Worm (Caenorhabditis elegans) whole organism, L4 larva: ENCODE results near the gene T26H5.4.

Experiments
- F49E8.2 ChIP-seq: sonication (generic microtip); optimal IDR thresholded peaks from 2 replicates; lab custom pipeline; 2016; ENCODE audit warnings: missing compliant biosample characterization, mild to moderate bottlenecking, missing genetic modification characterization, borderline replicate concordance
- ama-1 ChIP-seq: fragments of 150-350 bp; optimal IDR thresholded peaks from 2 replicates; lab custom pipeline; 2014; ENCODE audit warnings: inconsistent platforms, mixed read lengths
- ceh-20 ChIP-seq: fragments of 200-800 bp; sonication (Bioruptor generic); IDR thresholded peaks from 2 replicates; pipeline ENCODE4 v1.3.6; 2022; ENCODE audit warnings: missing genetic modification reagents, missing genetic modification characterization, missing compliant biosample characterization
- ceh-28 ChIP-seq: fragments of 150-350 bp; optimal IDR thresholded peaks from 2 replicates; lab custom pipeline; 2014; ENCODE audit warnings: missing biosample characterization, missing genetic modification reagents, missing genetic modification characterization
- ceh-32 ChIP-seq: sonication (generic microtip); optimal IDR thresholded peaks from 2 replicates; lab custom pipeline; 2016; ENCODE audit warnings: mild to moderate bottlenecking, missing genetic modification characterization, missing compliant biosample characterization; ENCODE audit not compliant: poor library complexity
- ceh-82 ChIP-seq: sonication (generic microtip); optimal IDR thresholded peaks from 2 replicates; lab custom pipeline; 2017; ENCODE audit warnings: missing biosample characterization, missing genetic modification characterization
- dpl-1 ChIP-seq: fragments of 150-350 bp; optimal IDR thresholded peaks from 2 replicates; lab custom pipeline; 2014; ENCODE audit warnings: missing biosample characterization, missing genetic modification reagents, missing genetic modification characterization
- egl-27 ChIP-seq: sonication (generic microtip); optimal IDR thresholded peaks from 3 replicates; lab custom pipeline; 2017; ENCODE audit warnings: missing biosample characterization, missing genetic modification reagents, missing genetic modification characterization
- fkh-10 ChIP-seq: fragments of 150-350 bp; optimal IDR thresholded peaks from 2 replicates; lab custom pipeline; 2014; ENCODE audit warnings: missing biosample characterization, missing genetic modification reagents, missing genetic modification characterization
- lin-15B ChIP-seq: fragments of 150-350 bp; sonication (generic microtip); optimal IDR thresholded peaks from 3 replicates; lab custom pipeline; 2014; ENCODE audit warnings: missing biosample characterization, missing genetic modification characterization
- nhr-41 ChIP-seq: fragments of 200-800 bp; sonication (Bioruptor generic); IDR thresholded peaks from 2 replicates; pipeline ENCODE4 v1.3.6; 2022; ENCODE audit warnings: missing genetic modification reagents, missing genetic modification characterization, missing compliant biosample characterization
- php-3 ChIP-seq: fragments of 200-800 bp; sonication (Bioruptor generic); IDR thresholded peaks from 2 replicates; pipeline ENCODE4 v1.3.6; 2022; ENCODE audit warnings: missing genetic modification reagents, missing genetic modification characterization, missing compliant biosample characterization
- pqm-1 ChIP-seq: sonication (generic microtip); optimal IDR thresholded peaks from 2 replicates; lab custom pipeline; 2017; ENCODE audit warnings: missing biosample characterization, missing genetic modification characterization
- unc-39 ChIP-seq: sonication (generic microtip); optimal IDR thresholded peaks from 2 replicates; lab custom pipeline; 2017; ENCODE audit warnings: missing biosample characterization, missing genetic modification characterization

ce11 chrV:15464402-15464801, 15.9 kb upstream of the T26H5.4 start, which contains the start of gene rocf-1:
- TF ChIP-seq ama-1 (lab: Kevin White, UChicago) (no peak), lin-15B (no peak), php-3 (GFP tag; lab: Robert Waterston, UW) (no peak), unc-39 (tag; lab: Kevin White, UChicago) (no peak), ceh-82 (no peak), fkh-10 (GFP tag; lab: Kevin White, UChicago) (no peak), egl-27 (tag; lab: Kevin White, UChicago) (no peak), ceh-20 (no peak), nhr-41 (GFP tag; lab: Robert Waterston, UW) (no peak), pqm-1 (tag; lab: Kevin White, UChicago) (no peak), ceh-28 (no peak), ceh-32 (tag; lab: Kevin White, UChicago) (no peak), F49E8.2 (no peak), dpl-1 (GFP tag; lab: Kevin White, UChicago) (no peak)
